Worm (Caenorhabditis elegans) whole organism, young adult: ENCODE results near the gene npp-5.

Experiments
- B0261.1 ChIP-seq: sonication (generic microtip); optimal IDR thresholded peaks from 2 replicates; lab custom pipeline; 2016; ENCODE audit warnings: mild to moderate bottlenecking, missing genetic modification characterization, moderate library complexity, missing compliant biosample characterization
- C06A6.2 ChIP-seq: fragments of 200-800 bp; sonication (Bioruptor generic); conservative IDR thresholded peaks from 2 replicates; pipeline ENCODE4 v1.3.6; 2022; ENCODE audit warnings: missing genetic modification characterization, missing compliant biosample characterization
- C17E4.6 ChIP-seq: fragments of 200-800 bp; sonication (Bioruptor generic); IDR thresholded peaks from 2 replicates; pipeline ENCODE4 v1.3.6; 2022; ENCODE audit warnings: missing genetic modification reagents, missing genetic modification characterization, missing compliant biosample characterization
- F22D6.2 ChIP-seq: sonication (generic microtip); optimal IDR thresholded peaks from 2 replicates; lab custom pipeline; 2016; ENCODE audit warnings: mild to moderate bottlenecking, missing genetic modification characterization, missing compliant biosample characterization
- F33H1.4 ChIP-seq: fragments of 200-800 bp; sonication (Bioruptor generic); IDR thresholded peaks from 2 replicates; pipeline ENCODE4 v1.3.6; 2022; ENCODE audit warnings: missing genetic modification reagents, missing genetic modification characterization, missing compliant biosample characterization
- F37B4.10 ChIP-seq: fragments of 200-800 bp; sonication (Bioruptor generic); IDR thresholded peaks from 2 replicates; pipeline ENCODE4 v1.3.6; 2022; ENCODE audit warnings: missing genetic modification characterization, missing compliant biosample characterization
- F39B2.1 ChIP-seq: fragments of 200-800 bp; sonication (Bioruptor generic); IDR thresholded peaks from 2 replicates; pipeline ENCODE4 v1.3.6; 2022; ENCODE audit warnings: missing genetic modification reagents, missing genetic modification characterization, missing compliant biosample characterization
- F52B5.7 ChIP-seq: sonication (generic microtip); optimal IDR thresholded peaks from 2 replicates; lab custom pipeline; 2016; ENCODE audit warnings: mild to moderate bottlenecking, missing genetic modification characterization, missing compliant biosample characterization
- K11D2.4 ChIP-seq: fragments of 200-800 bp; sonication (Bioruptor generic); IDR thresholded peaks from 2 replicates; pipeline ENCODE4 v1.3.6; 2022; ENCODE audit warnings: missing genetic modification reagents, missing genetic modification characterization, missing compliant biosample characterization
- ZK185.1 ChIP-seq: sonication (generic microtip); optimal IDR thresholded peaks from 2 replicates; lab custom pipeline; 2016; ENCODE audit warnings: mild to moderate bottlenecking, missing genetic modification characterization, missing compliant biosample characterization; ENCODE audit not compliant: poor library complexity, severe bottlenecking
- ama-1 ChIP-seq, 3 experiments: fragments of 150-350 bp in 1 of 3; sonication (generic microtip) in 2 of 3; optimal IDR thresholded peaks; 2 replicates each; lab custom pipeline; 2014 to 2018; ENCODE audit warnings: missing biosample characterization in 2 of 3, missing genetic modification characterization in 2 of 3, missing genetic modification reagents in 2 of 3
- cebp-1 ChIP-seq, 2 experiments: fragments of 200-800 bp in 1 of 2; sonication (Bioruptor generic) in 1 of 2; sonication (generic microtip) in 1 of 2; IDR thresholded peaks in 1 of 2; optimal IDR thresholded peaks in 1 of 2; 2 replicates each; pipeline versions ENCODE4 v1.3.6 to Lab custom; 2017 to 2022; ENCODE audit warnings: missing compliant biosample characterization in 2 of 2, missing genetic modification characterization in 2 of 2, mild to moderate bottlenecking in 1 of 2, missing genetic modification reagents in 1 of 2, moderate library complexity in 1 of 2
- cebp-2 ChIP-seq: fragments of 200-800 bp; sonication (Bioruptor generic); IDR thresholded peaks from 2 replicates; pipeline ENCODE4 v1.3.6; 2022; ENCODE audit warnings: missing genetic modification characterization, missing compliant biosample characterization
- chd-7 ChIP-seq: sonication (generic microtip); optimal IDR thresholded peaks from 2 replicates; lab custom pipeline; 2016; ENCODE audit warnings: mild to moderate bottlenecking, missing genetic modification characterization, moderate library complexity, missing compliant biosample characterization
- dox-1 ChIP-seq: fragments of 200-800 bp; sonication (Bioruptor generic); IDR thresholded peaks from 2 replicates; pipeline ENCODE4 v1.3.6; 2022; ENCODE audit warnings: missing genetic modification reagents, missing genetic modification characterization, missing compliant biosample characterization
- efl-1 ChIP-seq: fragments of 150-350 bp; optimal IDR thresholded peaks from 2 replicates; lab custom pipeline; 2014; ENCODE audit warnings: missing biosample characterization, missing genetic modification reagents, missing genetic modification characterization
- ets-4 ChIP-seq: fragments of 200-800 bp; sonication (Bioruptor generic); optimal IDR thresholded peaks from 2 replicates; lab custom pipeline; 2018; ENCODE audit warnings: mild to moderate bottlenecking, missing genetic modification characterization, missing compliant biosample characterization
- hlh-12 ChIP-seq: sonication (generic microtip); optimal IDR thresholded peaks from 2 replicates; lab custom pipeline; 2016; ENCODE audit warnings: missing genetic modification characterization, missing compliant biosample characterization
- hmg-1.2 ChIP-seq: fragments of 200-800 bp; sonication (Bioruptor generic); IDR thresholded peaks from 2 replicates; pipeline ENCODE4 v1.3.6; 2022; ENCODE audit warnings: missing genetic modification reagents, missing genetic modification characterization, missing compliant biosample characterization
- lag-1 ChIP-seq: fragments of 200-800 bp; sonication (Bioruptor generic); IDR thresholded peaks from 2 replicates; pipeline ENCODE4 v1.3.6; 2022; ENCODE audit warnings: missing genetic modification reagents, missing genetic modification characterization, missing compliant biosample characterization
- let-526 ChIP-seq: fragments of 200-800 bp; sonication (Bioruptor generic); IDR thresholded peaks from 2 replicates; pipeline ENCODE4 v1.3.6; 2022; ENCODE audit warnings: missing genetic modification reagents, missing genetic modification characterization, missing compliant biosample characterization
- lin-35 ChIP-seq, 3 experiments: fragments of 150-350 bp in 2 of 3; sonication (generic microtip) in 1 of 3; optimal IDR thresholded peaks; 2 replicates each; lab custom pipeline; 2014 to 2018; ENCODE audit warnings: missing biosample characterization in 3 of 3, missing genetic modification characterization in 3 of 3, missing genetic modification reagents in 3 of 3
- lin-40 ChIP-seq: sonication (generic microtip); optimal IDR thresholded peaks from 2 replicates; lab custom pipeline; 2016; ENCODE audit warnings: missing genetic modification characterization, mild to moderate bottlenecking, missing compliant biosample characterization, missing genotype, missing genetic modification reagents
- lir-1 ChIP-seq: fragments of 200-800 bp; sonication (Bioruptor generic); conservative IDR thresholded peaks from 2 replicates; pipeline ENCODE4 v1.3.6; 2022; ENCODE audit warnings: missing genetic modification reagents, missing genetic modification characterization, missing compliant biosample characterization
- nfya-2 ChIP-seq: fragments of 200-800 bp; sonication (Bioruptor generic); IDR thresholded peaks from 2 replicates; pipeline ENCODE4 v1.3.6; 2022; ENCODE audit warnings: missing genetic modification reagents, missing genetic modification characterization, missing compliant biosample characterization
- nfyb-1 ChIP-seq: fragments of 200-800 bp; sonication (Bioruptor generic); IDR thresholded peaks from 2 replicates; pipeline ENCODE4 v1.3.6; 2022; ENCODE audit warnings: missing genetic modification reagents, missing genetic modification characterization, missing compliant biosample characterization
- nhr-80 ChIP-seq: sonication (generic microtip); optimal IDR thresholded peaks from 2 replicates; lab custom pipeline; 2016; ENCODE audit warnings: missing genetic modification characterization, missing compliant biosample characterization
- repo-1 ChIP-seq: sonication (generic microtip); optimal IDR thresholded peaks from 2 replicates; lab custom pipeline; 2017; ENCODE audit warnings: mild to moderate bottlenecking, missing genetic modification characterization, missing compliant biosample characterization
- snpc-1.3 ChIP-seq: sonication (generic microtip); optimal IDR thresholded peaks from 2 replicates; lab custom pipeline; 2017; ENCODE audit warnings: missing genetic modification characterization, mild to moderate bottlenecking, missing compliant biosample characterization, antibody characterized with exemption, moderate library complexity, missing genotype, missing genetic modification reagents; ENCODE audit not compliant: insufficient read depth
- somi-1 ChIP-seq: fragments of 200-800 bp; sonication (Bioruptor generic); optimal IDR thresholded peaks from 2 replicates; lab custom pipeline; 2018; ENCODE audit warnings: mild to moderate bottlenecking, missing genetic modification characterization, missing compliant biosample characterization
- tbp1 ChIP-seq: fragments of 200-800 bp; sonication (Bioruptor generic); optimal IDR thresholded peaks from 2 replicates; lab custom pipeline; 2018; ENCODE audit warnings: mild to moderate bottlenecking, missing genetic modification characterization, missing compliant biosample characterization
- tlf-1 ChIP-seq: fragments of 200-800 bp; sonication (Bioruptor generic); optimal IDR thresholded peaks from 2 replicates; lab custom pipeline; 2018; ENCODE audit warnings: mild to moderate bottlenecking, missing genetic modification characterization, missing compliant biosample characterization
- ztf-22 ChIP-seq: fragments of 200-800 bp; sonication (Bioruptor generic); optimal IDR thresholded peaks from 2 replicates; lab custom pipeline; 2018; ENCODE audit warnings: mild to moderate bottlenecking, missing genetic modification characterization, moderate library complexity, missing compliant biosample characterization
- ztf-26 ChIP-seq: sonication (generic microtip); optimal IDR thresholded peaks from 2 replicates; lab custom pipeline; 2017; ENCODE audit warnings: missing genetic modification characterization, missing compliant biosample characterization
- ztf-6 ChIP-seq: fragments of 200-800 bp; sonication (Bioruptor generic); IDR thresholded peaks from 2 replicates; pipeline ENCODE4 v1.3.6; 2022; ENCODE audit warnings: missing genetic modification reagents, missing genetic modification characterization, missing compliant biosample characterization

The npp-5 gene

DNA sequence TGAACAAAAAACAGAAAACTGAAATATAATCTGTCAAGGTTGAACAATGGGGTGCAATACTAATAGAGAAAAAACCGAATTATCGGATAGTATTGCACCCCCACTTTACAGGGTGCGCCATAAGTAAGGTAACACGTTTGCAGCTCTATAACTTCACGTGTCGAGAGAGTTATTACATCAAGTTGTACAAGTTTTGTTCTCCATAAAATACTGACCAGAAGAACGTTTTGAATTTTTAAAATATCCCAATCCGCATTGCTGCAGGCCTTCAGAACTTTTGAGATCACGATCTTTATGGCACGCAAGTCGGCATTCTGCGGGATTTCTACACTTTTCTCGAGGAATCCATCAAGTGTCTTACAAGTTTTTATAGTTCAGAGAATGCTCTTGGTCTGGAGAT lies 38.2 kb upstream of the npp-5 start:
- TF ChIP-seq lir-1 (GFP tag; lab: Robert Waterston, UW) (no peak), tbp1 (GFP tag; lab: Kevin White, UChicago) (no peak), let-526 (GFP tag; lab: Robert Waterston, UW) (no peak), repo-1 (tag; lab: Kevin White, UChicago) (peak; percentile 8)

DNA sequence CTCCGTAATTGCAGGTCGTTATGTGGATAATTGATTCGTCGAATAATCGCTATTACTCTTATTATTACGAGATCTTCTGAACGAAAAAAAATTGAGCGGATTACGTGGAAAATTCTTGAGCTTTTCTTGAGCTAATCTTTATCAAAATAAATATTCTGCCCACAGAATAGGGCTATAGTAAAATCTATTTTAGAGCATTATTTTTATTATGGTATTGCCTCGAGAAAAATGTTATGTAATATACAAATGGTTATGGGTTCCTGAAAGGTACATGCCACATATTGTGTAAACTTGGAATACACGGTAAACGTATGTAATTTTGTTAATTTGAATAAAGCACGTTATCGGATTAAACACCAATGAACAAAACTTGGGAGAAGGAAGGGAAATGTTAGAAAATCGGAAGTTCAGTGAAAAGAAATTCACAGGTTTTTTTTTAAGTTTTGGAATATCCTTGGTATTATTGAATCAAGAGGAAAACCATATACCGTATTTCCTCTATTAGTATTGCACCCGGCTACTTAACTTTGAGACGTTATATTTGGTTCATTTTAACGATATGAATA lies 37.7 kb upstream of the npp-5 start:
- TF ChIP-seq let-526 (GFP tag; lab: Robert Waterston, UW): no peak
- TF ChIP-seq somi-1 (GFP tag; lab: Kevin White, UChicago): no peak
- peak; percentile 73 for TF ChIP-seq lin-40 (tag; lab: Kevin White, UChicago)
- no peak for TF ChIP-seq hlh-12
- no peak for TF ChIP-seq ztf-6 (GFP tag; lab: Robert Waterston, UW)
- TF ChIP-seq C06A6.2 (GFP tag; lab: Robert Waterston, UW): 0 out of 2 replicates have a peak, but pooled peaks have one; percentile 9
- TF ChIP-seq nhr-80 (tag; lab: Kevin White, UChicago): no peak
- no peak for TF ChIP-seq efl-1 (GFP tag; lab: Kevin White, UChicago)
- TF ChIP-seq ets-4 (GFP tag; lab: Kevin White, UChicago): no peak
- TF ChIP-seq ama-1 (optimal IDR thresholded peaks at IDR 0.05; lab: Kevin White, UChicago): peak; percentile 56
- no peak for TF ChIP-seq ama-1 (GFP tag; optimal IDR thresholded peaks at IDR 0.05; lab: Kevin White, UChicago)
- TF ChIP-seq cebp-1 (GFP tag; IDR thresholded peaks at IDR 0.05; lab: Robert Waterston, UW): no peak
- peak; percentile 10 for TF ChIP-seq cebp-1 (tag; optimal IDR thresholded peaks at IDR 0.05; lab: Kevin White, UChicago)
- no peak for TF ChIP-seq chd-7
- no peak for TF ChIP-seq F52B5.7 (tag; lab: Kevin White, UChicago)
- TF ChIP-seq ZK185.1 (tag; lab: Kevin White, UChicago): no peak
- TF ChIP-seq C17E4.6: no peak
- TF ChIP-seq nfya-2 (GFP tag; lab: Robert Waterston, UW): no peak
- 0 out of 2 replicates have a peak, but pooled peaks have one; percentile 5 for TF ChIP-seq hmg-1.2 (GFP tag; lab: Robert Waterston, UW)
- TF ChIP-seq cebp-2 (GFP tag; lab: Robert Waterston, UW): no peak
- TF ChIP-seq lin-35 (GFP tag; optimal IDR thresholded peaks at IDR 0.05; lab: Kevin White, UChicago): no peak
- TF ChIP-seq tlf-1 (GFP tag; lab: Kevin White, UChicago): peak; percentile 13
- TF ChIP-seq F33H1.4 (GFP tag; lab: Robert Waterston, UW): no peak
- no peak for TF ChIP-seq lag-1 (GFP tag; lab: Robert Waterston, UW)
- TF ChIP-seq F37B4.10: no peak
- TF ChIP-seq F39B2.1 (GFP tag; lab: Robert Waterston, UW): no peak
- TF ChIP-seq B0261.1 (tag; lab: Kevin White, UChicago): no peak
- TF ChIP-seq snpc-1.3 (tag; lab: Kevin White, UChicago): no peak
- TF ChIP-seq ztf-22: no peak

DNA sequence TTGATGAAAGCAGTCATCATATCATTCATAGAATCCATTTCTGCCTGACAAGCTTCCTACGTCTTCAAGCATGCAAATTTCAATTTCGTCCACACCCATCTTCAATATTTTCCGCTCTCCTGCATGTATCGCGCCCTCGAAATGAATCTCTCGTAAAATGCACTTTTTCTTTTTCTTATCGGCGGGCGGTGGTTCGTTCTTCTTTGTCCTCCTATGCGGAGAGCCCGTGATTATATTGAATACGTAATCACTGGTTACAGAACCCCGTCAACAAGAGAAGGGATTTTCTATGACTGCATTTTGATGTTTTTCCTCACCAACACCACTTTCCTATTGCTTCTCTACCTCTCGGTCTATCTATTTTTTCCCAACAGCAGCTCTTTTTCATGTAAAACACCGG lies 37.0 kb upstream of the npp-5 start:
- no peak for TF ChIP-seq ztf-26 (tag; lab: Kevin White, UChicago)
- TF ChIP-seq F22D6.2 (tag; lab: Kevin White, UChicago): no peak
- TF ChIP-seq dox-1 (GFP tag; lab: Robert Waterston, UW): 0 out of 2 replicates have a peak, but pooled peaks have one; percentile 18
- 0 out of 2 replicates have a peak, but pooled peaks have one; percentile 50 for TF ChIP-seq nfyb-1
- TF ChIP-seq K11D2.4 (GFP tag; lab: Robert Waterston, UW): peak; percentile 46; the same call in 1 of the 2 replicates
- peak; percentile 47 for TF ChIP-seq ama-1 (optimal IDR thresholded peaks at IDR 0.05; lab: Kevin White, UChicago)
- TF ChIP-seq ama-1 (GFP tag; optimal IDR thresholded peaks at IDR 0.05; lab: Kevin White, UChicago): no peak
- TF ChIP-seq F39B2.1 (GFP tag; lab: Robert Waterston, UW): 0 out of 2 replicates have a peak, but pooled peaks have one; percentile 12
